Fruit fly (Drosophila melanogaster) Kc167 (cell line): ENCODE results near the gene CG4218.

Experiments used
- Myc ChIP-seq: fragments of >200 bp; optimal IDR thresholded peaks from 2 replicates; lab custom pipeline; 2017; ENCODE audit warnings: missing external identifiers
- h ChIP-seq: fragments of >200 bp; optimal IDR thresholded peaks from 3 replicates; lab custom pipeline; 2018; ENCODE audit warnings: missing external identifiers
- insv ChIP-seq: fragments of >200 bp; optimal IDR thresholded peaks from 3 replicates; lab custom pipeline; 2018; ENCODE audit warnings: missing external identifiers
- psq ChIP-seq: fragments of >200 bp; optimal IDR thresholded peaks from 2 replicates; lab custom pipeline; 2017; ENCODE audit warnings: missing external identifiers
- ttk ChIP-seq: sonication (Bioruptor generic); optimal IDR thresholded peaks from 2 replicates; lab custom pipeline; 2017; ENCODE audit warnings: missing external identifiers

DNA sequence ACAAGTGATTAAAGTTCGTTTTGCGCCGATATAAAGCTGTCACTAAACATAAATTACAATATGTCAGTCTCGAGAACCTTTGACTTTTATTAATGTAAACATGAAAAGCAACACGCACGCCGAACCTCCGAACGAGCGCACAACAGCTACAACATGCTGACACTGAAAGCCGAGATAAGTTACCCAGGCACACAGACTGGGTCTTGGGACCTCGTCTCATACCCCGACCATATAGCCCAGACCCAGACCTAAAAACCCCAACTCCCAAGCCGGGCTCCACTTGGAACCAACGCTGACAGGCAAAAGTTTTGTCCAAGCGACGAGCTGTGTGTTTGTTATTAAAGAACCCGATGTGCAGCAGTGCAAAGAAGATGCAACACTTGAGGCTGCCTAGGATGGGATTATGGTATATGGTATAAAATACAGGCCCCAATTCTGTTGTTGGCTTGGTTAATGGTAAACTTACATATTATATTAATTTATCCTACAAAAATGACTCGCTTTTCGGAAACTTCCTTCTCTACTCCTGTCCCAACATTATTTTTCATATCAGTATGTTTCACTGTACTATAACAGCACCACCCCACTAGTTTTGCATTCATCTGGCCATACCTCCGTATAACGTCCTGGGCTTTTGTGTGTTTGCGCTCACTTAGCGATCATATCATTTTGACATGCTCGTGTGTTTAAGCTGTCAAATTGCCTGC lies 19.8 kb downstream of the CG4218 start:
- TF ChIP-seq insv (lab: Kevin White, UChicago) (no peak), psq (lab: Kevin White, UChicago) (no peak), ttk (lab: Kevin White, UChicago) (no peak), Myc (lab: Kevin White, UChicago) (no peak), h (lab: Kevin White, UChicago) (no peak)
